Worm (Caenorhabditis elegans) whole organism, young adult: Measurements from ENCODE around the gene F38G1.3.

Source experiments
- D2030.7 ChIP-seq: fragments of 200-800 bp; sonication (Bioruptor generic); IDR thresholded peaks from 2 replicates; pipeline ENCODE4 v1.3.6; 2022; ENCODE audit warnings: missing genetic modification reagents, missing genetic modification characterization, missing compliant biosample characterization
- F49E8.2 ChIP-seq: sonication (generic microtip); optimal IDR thresholded peaks from 3 replicates; lab custom pipeline; 2017; ENCODE audit warnings: missing genetic modification characterization, mild to moderate bottlenecking, missing compliant biosample characterization, antibody characterized with exemption, moderate library complexity; ENCODE audit not compliant: insufficient read depth
- F52B5.7 ChIP-seq: sonication (generic microtip); optimal IDR thresholded peaks from 2 replicates; lab custom pipeline; 2016; ENCODE audit warnings: mild to moderate bottlenecking, missing genetic modification characterization, missing compliant biosample characterization
- F57C9.4 ChIP-seq: sonication (generic microtip); optimal IDR thresholded peaks from 2 replicates; lab custom pipeline; 2017; ENCODE audit warnings: mild to moderate bottlenecking, missing genetic modification characterization, missing compliant biosample characterization
- K11D2.4 ChIP-seq: fragments of 200-800 bp; sonication (Bioruptor generic); IDR thresholded peaks from 2 replicates; pipeline ENCODE4 v1.3.6; 2022; ENCODE audit warnings: missing genetic modification reagents, missing genetic modification characterization, missing compliant biosample characterization
- K12H6.12 ChIP-seq: fragments of 200-800 bp; sonication (Bioruptor generic); optimal IDR thresholded peaks from 2 replicates; lab custom pipeline; 2018; ENCODE audit warnings: mild to moderate bottlenecking, missing genetic modification characterization, missing compliant biosample characterization
- akir-1 ChIP-seq: fragments of 200-800 bp; sonication (Bioruptor generic); optimal IDR thresholded peaks from 2 replicates; lab custom pipeline; 2018; ENCODE audit warnings: mild to moderate bottlenecking, missing genetic modification characterization, moderate library complexity, missing compliant biosample characterization
- attf-5 ChIP-seq: fragments of 200-800 bp; sonication (Bioruptor generic); optimal IDR thresholded peaks from 2 replicates; lab custom pipeline; 2018; ENCODE audit warnings: mild to moderate bottlenecking, missing genetic modification characterization, missing compliant biosample characterization
- bed-2 ChIP-seq: fragments of 200-800 bp; sonication (Bioruptor generic); IDR thresholded peaks from 2 replicates; pipeline ENCODE4 v1.3.6; 2022; ENCODE audit warnings: missing genetic modification reagents, missing genetic modification characterization, missing compliant biosample characterization
- ccch-3 ChIP-seq: fragments of 200-800 bp; sonication (Bioruptor generic); optimal IDR thresholded peaks from 2 replicates; lab custom pipeline; 2018; ENCODE audit warnings: mild to moderate bottlenecking, missing genetic modification characterization, missing compliant biosample characterization
- efl-1 ChIP-seq: fragments of 150-350 bp; optimal IDR thresholded peaks from 2 replicates; lab custom pipeline; 2014; ENCODE audit warnings: missing biosample characterization, missing genetic modification reagents, missing genetic modification characterization
- egl-18 ChIP-seq: fragments of 200-800 bp; sonication (Bioruptor generic); IDR thresholded peaks from 2 replicates; pipeline ENCODE4 v1.3.6; 2022; ENCODE audit warnings: missing genetic modification reagents, missing genetic modification characterization, missing compliant biosample characterization
- ets-4 ChIP-seq: fragments of 200-800 bp; sonication (Bioruptor generic); optimal IDR thresholded peaks from 2 replicates; lab custom pipeline; 2018; ENCODE audit warnings: mild to moderate bottlenecking, missing genetic modification characterization, missing compliant biosample characterization
- lin-54 ChIP-seq: fragments of 200-800 bp; sonication (Bioruptor generic); optimal IDR thresholded peaks from 2 replicates; lab custom pipeline; 2018; ENCODE audit warnings: mild to moderate bottlenecking, missing genetic modification characterization, missing compliant biosample characterization
- nhr-27 ChIP-seq: fragments of 200-800 bp; sonication (Bioruptor generic); optimal IDR thresholded peaks from 2 replicates; lab custom pipeline; 2018; ENCODE audit warnings: mild to moderate bottlenecking, missing genetic modification characterization, moderate library complexity, missing compliant biosample characterization
- rpc-1 ChIP-seq, 2 experiments: fragments of 150-350 bp in 1 of 2; sonication (generic microtip) in 1 of 2; optimal IDR thresholded peaks; 2 replicates each; lab custom pipeline; 2014 to 2018; ENCODE audit warnings: missing biosample characterization in 1 of 2, missing genetic modification characterization in 1 of 2, missing genetic modification reagents in 1 of 2, missing genotype in 1 of 2
- sea-2 ChIP-seq: fragments of 200-800 bp; sonication (Bioruptor generic); IDR thresholded peaks from 2 replicates; pipeline ENCODE4 v1.3.6; 2022; ENCODE audit warnings: missing genetic modification characterization, missing compliant biosample characterization
- somi-1 ChIP-seq: fragments of 200-800 bp; sonication (Bioruptor generic); optimal IDR thresholded peaks from 2 replicates; lab custom pipeline; 2018; ENCODE audit warnings: mild to moderate bottlenecking, missing genetic modification characterization, missing compliant biosample characterization
- sptf-2 ChIP-seq: fragments of 200-800 bp; sonication (Bioruptor generic); optimal IDR thresholded peaks from 2 replicates; lab custom pipeline; 2018; ENCODE audit warnings: mild to moderate bottlenecking, missing genetic modification characterization, missing compliant biosample characterization
- tbp1 ChIP-seq: fragments of 200-800 bp; sonication (Bioruptor generic); optimal IDR thresholded peaks from 2 replicates; lab custom pipeline; 2018; ENCODE audit warnings: mild to moderate bottlenecking, missing genetic modification characterization, missing compliant biosample characterization
- unc-62 ChIP-seq: fragments of 150-350 bp; optimal IDR thresholded peaks from 2 replicates; lab custom pipeline; 2014; ENCODE audit warnings: missing biosample characterization, missing genetic modification reagents, missing genetic modification characterization
- zim-3 ChIP-seq: sonication (generic microtip); optimal IDR thresholded peaks from 2 replicates; lab custom pipeline; 2017; ENCODE audit warnings: mild to moderate bottlenecking, missing genetic modification characterization, moderate library complexity, missing compliant biosample characterization
- ztf-22 ChIP-seq: fragments of 200-800 bp; sonication (Bioruptor generic); optimal IDR thresholded peaks from 2 replicates; lab custom pipeline; 2018; ENCODE audit warnings: mild to moderate bottlenecking, missing genetic modification characterization, moderate library complexity, missing compliant biosample characterization
- ztf-25 ChIP-seq: fragments of 200-800 bp; sonication (Bioruptor generic); IDR thresholded peaks from 2 replicates; pipeline ENCODE4 v1.3.6; 2022; ENCODE audit warnings: missing genetic modification reagents, missing genetic modification characterization, missing compliant biosample characterization
- ztf-3 ChIP-seq: fragments of 200-800 bp; sonication (Bioruptor generic); optimal IDR thresholded peaks from 2 replicates; lab custom pipeline; 2018; ENCODE audit warnings: mild to moderate bottlenecking, missing genetic modification characterization, missing compliant biosample characterization

Gene F38G1.3

ce11 chrX:524498-524897, 48.1 kb downstream of the F38G1.3 start:
- TF ChIP-seq ztf-22 (GFP tag; lab: Kevin White, UChicago) (no peak), sea-2 (GFP tag; lab: Robert Waterston, UW) (no peak), bed-2 (GFP tag; lab: Robert Waterston, UW) (no peak), K12H6.12 (no peak), ztf-25 (GFP tag; lab: Robert Waterston, UW) (no peak)

ce11 chrX:527663-528062, 51.3 kb downstream of the F38G1.3 start:
- no peak for TF ChIP-seq rpc-1 (optimal IDR thresholded peaks at IDR 0.05; lab: Kevin White, UChicago)
- TF ChIP-seq rpc-1 (tag; optimal IDR thresholded peaks at IDR 0.05; lab: Kevin White, UChicago), result no peak
- no peak for TF ChIP-seq zim-3 (tag; lab: Kevin White, UChicago)
- no peak for TF ChIP-seq lin-54 (GFP tag; lab: Kevin White, UChicago)
- no peak for TF ChIP-seq attf-5
- TF ChIP-seq F57C9.4 (tag; lab: Kevin White, UChicago), result no peak
- TF ChIP-seq efl-1, result no peak
- no peak for TF ChIP-seq K11D2.4 (GFP tag; lab: Robert Waterston, UW)
- no peak for TF ChIP-seq unc-62 (GFP tag; lab: Kevin White, UChicago)
- no peak for TF ChIP-seq akir-1 (GFP tag; lab: Kevin White, UChicago)
- no peak for TF ChIP-seq F49E8.2 (tag; lab: Kevin White, UChicago)
- TF ChIP-seq egl-18 (GFP tag; lab: Robert Waterston, UW), result no peak
- TF ChIP-seq nhr-27, result no peak
- TF ChIP-seq somi-1 (GFP tag; lab: Kevin White, UChicago), result no peak
- no peak for TF ChIP-seq ztf-3 (GFP tag; lab: Kevin White, UChicago)
- no peak for TF ChIP-seq D2030.7 (GFP tag; lab: Robert Waterston, UW)
- no peak for TF ChIP-seq sptf-2 (GFP tag; lab: Kevin White, UChicago)
- TF ChIP-seq ets-4 (GFP tag; lab: Kevin White, UChicago), result no peak
- no peak for TF ChIP-seq tbp1 (GFP tag; lab: Kevin White, UChicago)
- no peak for TF ChIP-seq ccch-3 (GFP tag; lab: Kevin White, UChicago)
- TF ChIP-seq F52B5.7 (tag; lab: Kevin White, UChicago), result no peak
